Worm (Caenorhabditis elegans) whole organism, L3 larva: ENCODE results near the gene B0280.7.

Experiments
- R02D3.7 ChIP-seq: fragments of 150-350 bp; optimal IDR thresholded peaks from 2 replicates; lab custom pipeline; 2014; ENCODE audit warnings: missing biosample characterization, missing genetic modification characterization
- ZK546.5 ChIP-seq: sonication (generic microtip); optimal IDR thresholded peaks from 2 replicates; lab custom pipeline; 2017; ENCODE audit warnings: missing biosample characterization, missing genetic modification characterization
- aly-2 ChIP-seq: fragments of 150-350 bp; optimal IDR thresholded peaks from 2 replicates; lab custom pipeline; 2014; ENCODE audit warnings: missing biosample characterization, missing genetic modification characterization
- ama-1 ChIP-seq: fragments of 150-350 bp; optimal IDR thresholded peaks from 2 replicates; lab custom pipeline; 2018
- ceh-16 ChIP-seq: sonication (generic microtip); optimal IDR thresholded peaks from 2 replicates; lab custom pipeline; 2017; ENCODE audit warnings: missing biosample characterization, missing genetic modification characterization
- ceh-28 ChIP-seq: fragments of 150-350 bp; optimal IDR thresholded peaks from 2 replicates; lab custom pipeline; 2014; ENCODE audit warnings: missing biosample characterization, missing genetic modification reagents, missing genetic modification characterization
- ceh-82 ChIP-seq: fragments of 150-350 bp; optimal IDR thresholded peaks from 2 replicates; lab custom pipeline; 2014; ENCODE audit warnings: missing biosample characterization, missing genetic modification characterization
- ceh-9 ChIP-seq: sonication (generic microtip); optimal IDR thresholded peaks from 2 replicates; lab custom pipeline; 2018; ENCODE audit warnings: missing biosample characterization, missing genetic modification characterization
- daf-12 ChIP-seq: fragments of 150-350 bp; optimal IDR thresholded peaks from 2 replicates; lab custom pipeline; 2014; ENCODE audit warnings: missing biosample characterization, missing genetic modification reagents, missing genetic modification characterization
- egl-27 ChIP-seq: sonication (generic microtip); optimal IDR thresholded peaks from 4 replicates; lab custom pipeline; 2017; ENCODE audit warnings: missing biosample characterization, missing genetic modification reagents, missing genetic modification characterization
- egl-5 ChIP-seq: fragments of 150-350 bp; optimal IDR thresholded peaks from 2 replicates; lab custom pipeline; 2017; ENCODE audit warnings: missing biosample characterization, missing genetic modification reagents, missing genetic modification characterization, inconsistent platforms
- elt-1 ChIP-seq: fragments of 150-350 bp; optimal IDR thresholded peaks from 2 replicates; lab custom pipeline; 2014; ENCODE audit warnings: missing biosample characterization, missing genetic modification characterization
- elt-2 ChIP-seq: sonication (generic microtip); optimal IDR thresholded peaks from 2 replicates; lab custom pipeline; 2016; ENCODE audit warnings: missing genetic modification reagents, mild to moderate bottlenecking, missing genetic modification characterization, missing compliant biosample characterization
- elt-3 ChIP-seq, 3 experiments: fragments of 150-350 bp in 1 of 3; sonication (generic microtip) in 2 of 3; optimal IDR thresholded peaks; 2 replicates in 2 of 3; 4 replicates in 1 of 3; lab custom pipeline; 2014 to 2017; ENCODE audit warnings: missing biosample characterization in 3 of 3, missing genetic modification characterization in 3 of 3
- eor-1 ChIP-seq, 2 experiments: fragments of 150-350 bp; optimal IDR thresholded peaks; 2 replicates each; lab custom pipeline; 2014 to 2018; ENCODE audit warnings: missing biosample characterization in 2 of 2, missing genetic modification characterization in 2 of 2
- fkh-10 ChIP-seq: sonication (generic microtip); optimal IDR thresholded peaks from 2 replicates; lab custom pipeline; 2017; ENCODE audit warnings: missing biosample characterization, missing genetic modification reagents, missing genetic modification characterization
- fkh-2 ChIP-seq: fragments of 150-350 bp; optimal IDR thresholded peaks from 2 replicates; lab custom pipeline; 2014; ENCODE audit warnings: missing biosample characterization, missing genetic modification reagents, missing genetic modification characterization
- fos-1 ChIP-seq: fragments of 150-350 bp; optimal IDR thresholded peaks from 2 replicates; lab custom pipeline; 2014; ENCODE audit warnings: missing biosample characterization, missing genetic modification characterization
- hmg-11 ChIP-seq: sonication (generic microtip); optimal IDR thresholded peaks from 2 replicates; lab custom pipeline; 2016; ENCODE audit warnings: missing genetic modification characterization, missing compliant biosample characterization
- jun-1 ChIP-seq: fragments of 150-350 bp; optimal IDR thresholded peaks from 2 replicates; lab custom pipeline; 2014; ENCODE audit warnings: missing biosample characterization, missing genetic modification reagents, missing genetic modification characterization
- lin-15B ChIP-seq: fragments of 150-350 bp; optimal IDR thresholded peaks from 2 replicates; lab custom pipeline; 2014; ENCODE audit warnings: missing biosample characterization, missing genetic modification characterization
- lin-39 ChIP-seq: fragments of 150-350 bp; optimal IDR thresholded peaks from 2 replicates; lab custom pipeline; 2018; ENCODE audit warnings: missing biosample characterization, missing genetic modification reagents, missing genetic modification characterization
- lsy-12 ChIP-seq: sonication (generic microtip); optimal IDR thresholded peaks from 2 replicates; lab custom pipeline; 2016; ENCODE audit warnings: mild to moderate bottlenecking, missing genetic modification characterization, missing compliant biosample characterization
- mdl-1 ChIP-seq: fragments of 150-350 bp; optimal IDR thresholded peaks from 2 replicates; lab custom pipeline; 2014; ENCODE audit warnings: missing biosample characterization, missing genetic modification characterization
- mml-1 ChIP-seq: fragments of 150-350 bp; sonication (generic microtip); optimal IDR thresholded peaks from 3 replicates; lab custom pipeline; 2014; ENCODE audit warnings: missing biosample characterization, missing genetic modification characterization
- nfya-1 ChIP-seq: sonication (generic microtip); optimal IDR thresholded peaks from 2 replicates; lab custom pipeline; 2017; ENCODE audit warnings: missing genetic modification characterization, mild to moderate bottlenecking, missing compliant biosample characterization, antibody characterized with exemption, moderate library complexity; ENCODE audit not compliant: insufficient read depth
- nhr-11 ChIP-seq: fragments of 150-350 bp; optimal IDR thresholded peaks from 2 replicates; lab custom pipeline; 2014; ENCODE audit warnings: missing biosample characterization, missing genetic modification characterization
- nhr-12 ChIP-seq: fragments of 150-350 bp; optimal IDR thresholded peaks from 2 replicates; lab custom pipeline; 2014; ENCODE audit warnings: missing biosample characterization, missing genetic modification characterization
- nhr-23 ChIP-seq: fragments of 150-350 bp; optimal IDR thresholded peaks from 2 replicates; lab custom pipeline; 2014; ENCODE audit warnings: missing biosample characterization, missing genetic modification reagents, missing genetic modification characterization
- nhr-237 ChIP-seq: fragments of 150-350 bp; optimal IDR thresholded peaks from 2 replicates; lab custom pipeline; 2014; ENCODE audit warnings: missing biosample characterization, missing genetic modification characterization
- nhr-25 ChIP-seq: sonication (generic microtip); optimal IDR thresholded peaks from 2 replicates; lab custom pipeline; 2017; ENCODE audit warnings: missing biosample characterization, missing genetic modification characterization
- nhr-28 ChIP-seq: fragments of 150-350 bp; optimal IDR thresholded peaks from 2 replicates; lab custom pipeline; 2014; ENCODE audit warnings: missing biosample characterization, missing genetic modification characterization
- nhr-43 ChIP-seq: sonication (generic microtip); optimal IDR thresholded peaks from 2 replicates; lab custom pipeline; 2016; ENCODE audit warnings: mild to moderate bottlenecking, missing genetic modification characterization, missing compliant biosample characterization; ENCODE audit not compliant: poor library complexity, severe bottlenecking
- nhr-67 ChIP-seq: fragments of 150-350 bp; optimal IDR thresholded peaks from 2 replicates; lab custom pipeline; 2014; ENCODE audit warnings: missing biosample characterization, missing genetic modification characterization
- nhr-76 ChIP-seq: fragments of 150-350 bp; sonication (generic microtip); optimal IDR thresholded peaks from 5 replicates; lab custom pipeline; 2014; ENCODE audit warnings: missing biosample characterization, missing genetic modification characterization
- nhr-77 ChIP-seq: fragments of 150-350 bp; optimal IDR thresholded peaks from 2 replicates; lab custom pipeline; 2014; ENCODE audit warnings: missing biosample characterization, missing genetic modification characterization
- pha-4 ChIP-seq: fragments of 150-350 bp; optimal IDR thresholded peaks from 2 replicates; lab custom pipeline; 2014; ENCODE audit warnings: missing biosample characterization, missing genetic modification reagents, missing genetic modification characterization
- pqm-1 ChIP-seq: fragments of 150-350 bp; optimal IDR thresholded peaks from 2 replicates; lab custom pipeline; 2017; ENCODE audit warnings: missing biosample characterization, missing genetic modification characterization, inconsistent platforms
- sea-2 ChIP-seq: fragments of 150-350 bp; sonication (generic microtip); optimal IDR thresholded peaks from 4 replicates; lab custom pipeline; 2014; ENCODE audit warnings: missing biosample characterization, missing genetic modification reagents, missing genetic modification characterization
- skn-1 ChIP-seq: fragments of 150-350 bp; optimal IDR thresholded peaks from 2 replicates; lab custom pipeline; 2014; ENCODE audit warnings: missing biosample characterization, missing genetic modification characterization
- snpc-4 ChIP-seq: fragments of 150-350 bp; optimal IDR thresholded peaks from 2 replicates; lab custom pipeline; 2014; ENCODE audit warnings: missing biosample characterization, missing genetic modification characterization
- tbx-2 ChIP-seq: sonication (generic microtip); optimal IDR thresholded peaks from 2 replicates; lab custom pipeline; 2016; ENCODE audit warnings: mild to moderate bottlenecking, missing genetic modification characterization, missing compliant biosample characterization
- unc-39 ChIP-seq: sonication (generic microtip); optimal IDR thresholded peaks from 4 replicates; lab custom pipeline; 2017; ENCODE audit warnings: missing biosample characterization, missing genetic modification characterization
- unc-62 ChIP-seq: fragments of 150-350 bp; sonication (generic microtip); optimal IDR thresholded peaks from 4 replicates; lab custom pipeline; 2014; ENCODE audit warnings: missing biosample characterization, missing genetic modification reagents, missing genetic modification characterization
- zag-1 ChIP-seq: fragments of 150-350 bp; optimal IDR thresholded peaks from 2 replicates; lab custom pipeline; 2014; ENCODE audit warnings: missing biosample characterization, missing genetic modification characterization
- ztf-11 ChIP-seq: fragments of 150-350 bp; optimal IDR thresholded peaks from 2 replicates; lab custom pipeline; 2014; ENCODE audit warnings: missing biosample characterization, missing genetic modification characterization
- ztf-4 ChIP-seq: fragments of 150-350 bp; optimal IDR thresholded peaks from 2 replicates; lab custom pipeline; 2014; ENCODE audit warnings: missing biosample characterization, missing genetic modification characterization

Gene B0280.7

ce11 chrIII:7155631-7156030, 43.9 kb upstream of the B0280.7 start (continued):
- TF ChIP-seq unc-39 (tag; lab: Kevin White, UChicago) (no peak), nhr-12 (tag; lab: Kevin White, UChicago) (no peak), aly-2 (tag; lab: Kevin White, UChicago) (no peak), nhr-67 (tag; lab: Kevin White, UChicago) (peak; percentile 15), jun-1 (tag; lab: Kevin White, UChicago) (peak; percentile 89), skn-1 (tag; lab: Kevin White, UChicago) (peak; percentile 78), pha-4 (tag; lab: Kevin White, UChicago) (peak; percentile 92), nhr-76 (tag; lab: Kevin White, UChicago) (no peak), unc-62 (GFP tag; lab: Kevin White, UChicago) (peak; percentile 69), ztf-4 (tag; lab: Kevin White, UChicago) (no peak), nhr-77 (tag; lab: Kevin White, UChicago) (peak; percentile 69), fkh-2 (no peak), nhr-11 (peak; percentile 74), tbx-2 (tag; lab: Kevin White, UChicago) (peak; percentile 79), fos-1 (tag; lab: Kevin White, UChicago) (peak; percentile 34)
- TF ChIP-seq, all 47 proteins: peak for 32

- TF ChIP-seq fkh-2 (no peak), elt-2 (tag; lab: Kevin White, UChicago) (peak; percentile 30), jun-1 (tag; lab: Kevin White, UChicago) (peak; percentile 16)
These were observed 42.8 kb upstream of the B0280.7 start for ce11 chrIII:7154526-7154925.

ce11 chrIII:7153747-7154238, 42.1 kb upstream of the B0280.7 start, which contains the start of gene ogt-1:
Gene ogt-1 (minus strand): TSS chrIII:7153797.
- no peak for TF ChIP-seq nhr-12 (tag; lab: Kevin White, UChicago)
- TF ChIP-seq ztf-4 (tag; lab: Kevin White, UChicago), result peak; percentile 52
- peak; percentile 58 for TF ChIP-seq lsy-12 (tag; lab: Kevin White, UChicago)
- TF ChIP-seq elt-2 (tag; lab: Kevin White, UChicago), result peak; percentile 62
- TF ChIP-seq ama-1, result peak; percentile 80
- peak; percentile 84 for TF ChIP-seq nhr-43 (tag; lab: Kevin White, UChicago)
- TF ChIP-seq egl-27 (tag; lab: Kevin White, UChicago), result peak; percentile 83
- no peak for TF ChIP-seq nhr-28 (tag; lab: Kevin White, UChicago)
- TF ChIP-seq daf-12 (tag; lab: Kevin White, UChicago), result no peak
- peak; percentile 89 for TF ChIP-seq jun-1 (tag; lab: Kevin White, UChicago)
- peak; percentile 93 for TF ChIP-seq nhr-23 (tag; lab: Kevin White, UChicago)
- TF ChIP-seq elt-1, result peak; percentile 64
- TF ChIP-seq unc-62 (GFP tag; lab: Kevin White, UChicago), result peak; percentile 32
- peak; percentile 61 for TF ChIP-seq tbx-2 (tag; lab: Kevin White, UChicago)
- peak; percentile 87 for TF ChIP-seq ceh-28 (tag; lab: Kevin White, UChicago)
- TF ChIP-seq nhr-25 (tag; lab: Kevin White, UChicago), result peak; percentile 96
- TF ChIP-seq elt-3 (tag; optimal IDR thresholded peaks at IDR 0.05; lab: Kevin White, UChicago), result no peak
- TF ChIP-seq ztf-11 (tag; lab: Kevin White, UChicago), result no peak
- no peak for TF ChIP-seq zag-1 (tag; lab: Kevin White, UChicago)
- TF ChIP-seq ceh-9 (tag; lab: Kevin White, UChicago), result no peak
- TF ChIP-seq lin-39 (tag; lab: Kevin White, UChicago), result no peak
- TF ChIP-seq egl-5 (tag; lab: Kevin White, UChicago), result peak; percentile 86
- TF ChIP-seq nfya-1 (tag; lab: Kevin White, UChicago), result peak; percentile 94
- peak; percentile 94 for TF ChIP-seq pha-4 (tag; lab: Kevin White, UChicago)
- TF ChIP-seq eor-1 (tag; optimal IDR thresholded peaks at IDR 0.05; lab: Kevin White, UChicago), result peak in 1 of 2 experiments; percentile 45
- peak; percentile 66 for TF ChIP-seq mdl-1 (tag; lab: Kevin White, UChicago)
- no peak for TF ChIP-seq ZK546.5 (tag; lab: Kevin White, UChicago)
- peak; percentile 43 for TF ChIP-seq nhr-77 (tag; lab: Kevin White, UChicago)
- TF ChIP-seq skn-1 (tag; lab: Kevin White, UChicago), result peak; percentile 63
- TF ChIP-seq nhr-67 (tag; lab: Kevin White, UChicago), result no peak
- TF ChIP-seq aly-2 (tag; lab: Kevin White, UChicago), result no peak
- peak; percentile 6 for TF ChIP-seq nhr-11
- TF ChIP-seq ceh-82 (tag; lab: Kevin White, UChicago), result no peak
- TF ChIP-seq lin-15B, result peak; percentile 72
- peak; percentile 57 for TF ChIP-seq snpc-4
- peak; percentile 70 for TF ChIP-seq fos-1 (tag; lab: Kevin White, UChicago)
- no peak for TF ChIP-seq unc-39 (tag; lab: Kevin White, UChicago)
- TF ChIP-seq nhr-76 (tag; lab: Kevin White, UChicago), result no peak
- no peak for TF ChIP-seq fkh-2
- TF ChIP-seq sea-2 (GFP tag; lab: Kevin White, UChicago), result no peak
- no peak for TF ChIP-seq ceh-16 (tag; lab: Kevin White, UChicago)
- peak; percentile 39 for TF ChIP-seq fkh-10
- TF ChIP-seq hmg-11 (tag; lab: Kevin White, UChicago), result peak; percentile 86
- TF ChIP-seq R02D3.7 (tag; lab: Kevin White, UChicago), result peak; percentile 59
- TF ChIP-seq mml-1, result no peak
- peak; percentile 77 for TF ChIP-seq pqm-1
- no peak for TF ChIP-seq nhr-237
